Worm (Caenorhabditis elegans) whole organism, L4 larva: Measurements from ENCODE around the gene M116.5.

Experiments used
- D1046.2 ChIP-seq: fragments of 200-800 bp; sonication (Bioruptor generic); IDR thresholded peaks from 2 replicates; pipeline ENCODE4 v1.3.6; 2022; ENCODE audit warnings: missing genetic modification characterization, missing compliant biosample characterization
- F26F4.8 ChIP-seq: fragments of 200-800 bp; sonication (Bioruptor generic); conservative IDR thresholded peaks from 2 replicates; pipeline ENCODE4 v1.3.6; 2022; ENCODE audit warnings: missing genetic modification characterization, missing compliant biosample characterization
- F44E2.7 ChIP-seq: fragments of 200-800 bp; sonication (Bioruptor generic); IDR thresholded peaks from 2 replicates; pipeline ENCODE4 v2.1.2; 2022; ENCODE audit warnings: missing genetic modification characterization, missing compliant biosample characterization
- T20F7.1 ChIP-seq: fragments of 200-800 bp; sonication (Bioruptor generic); optimal IDR thresholded peaks from 2 replicates; lab custom pipeline; 2018; ENCODE audit warnings: mild to moderate bottlenecking, missing genetic modification characterization, missing compliant biosample characterization
- T26A8.4 ChIP-seq: fragments of 200-800 bp; sonication (Bioruptor generic); IDR thresholded peaks from 2 replicates; pipeline ENCODE4 v1.3.6; 2022; ENCODE audit warnings: missing genetic modification characterization, missing compliant biosample characterization
- Y48G9A.11 ChIP-seq: fragments of 200-800 bp; sonication (Bioruptor generic); IDR thresholded peaks from 2 replicates; pipeline ENCODE4 v1.3.6; 2022; ENCODE audit warnings: missing genetic modification reagents, missing genetic modification characterization, missing compliant biosample characterization
- Y75B8A.6 ChIP-seq: fragments of 200-800 bp; sonication (Bioruptor generic); IDR thresholded peaks from 2 replicates; pipeline ENCODE4 v1.3.6; 2022; ENCODE audit warnings: missing genetic modification reagents, missing genetic modification characterization, missing compliant biosample characterization
- aly-2 ChIP-seq: sonication (generic microtip); optimal IDR thresholded peaks from 2 replicates; lab custom pipeline; 2018; ENCODE audit warnings: missing biosample characterization, missing genetic modification characterization
- attf-4 ChIP-seq: sonication (generic microtip); optimal IDR thresholded peaks from 3 replicates; lab custom pipeline; 2017; ENCODE audit warnings: missing biosample characterization, missing genetic modification characterization
- ceh-20 ChIP-seq: fragments of 200-800 bp; sonication (Bioruptor generic); IDR thresholded peaks from 2 replicates; pipeline ENCODE4 v1.3.6; 2022; ENCODE audit warnings: missing genetic modification reagents, missing genetic modification characterization, missing compliant biosample characterization
- ceh-32 ChIP-seq: sonication (generic microtip); optimal IDR thresholded peaks from 2 replicates; lab custom pipeline; 2016; ENCODE audit warnings: mild to moderate bottlenecking, missing genetic modification characterization, missing compliant biosample characterization; ENCODE audit not compliant: poor library complexity
- ceh-62 ChIP-seq: sonication (generic microtip); optimal IDR thresholded peaks from 2 replicates; lab custom pipeline; 2017; ENCODE audit warnings: missing biosample characterization, missing genetic modification characterization
- cey-2 ChIP-seq: sonication (generic microtip); optimal IDR thresholded peaks from 3 replicates; lab custom pipeline; 2017; ENCODE audit warnings: missing genetic modification characterization, mild to moderate bottlenecking, missing compliant biosample characterization, antibody characterized with exemption, borderline replicate concordance; ENCODE audit not compliant: insufficient read depth
- ctbp-1 ChIP-seq: fragments of 200-800 bp; sonication (Bioruptor generic); IDR thresholded peaks from 2 replicates; pipeline ENCODE4 v1.3.6; 2022; ENCODE audit warnings: missing genetic modification reagents, missing genetic modification characterization, missing compliant biosample characterization
- daf-19 ChIP-seq: fragments of 200-800 bp; sonication (Bioruptor generic); conservative IDR thresholded peaks from 2 replicates; pipeline ENCODE4 v1.3.6; 2022; ENCODE audit warnings: missing genetic modification characterization, missing compliant biosample characterization
- daf-8 ChIP-seq: fragments of 200-800 bp; sonication (Bioruptor generic); IDR thresholded peaks from 2 replicates; pipeline ENCODE4 v1.3.6; 2022; ENCODE audit warnings: missing genetic modification characterization, missing compliant biosample characterization
- dmd-8 ChIP-seq: fragments of 200-800 bp; sonication (Bioruptor generic); IDR thresholded peaks from 2 replicates; pipeline ENCODE4 v1.3.6; 2022; ENCODE audit warnings: missing genetic modification characterization, missing compliant biosample characterization
- dpl-1 ChIP-seq: fragments of 150-350 bp; optimal IDR thresholded peaks from 2 replicates; lab custom pipeline; 2014; ENCODE audit warnings: missing biosample characterization, missing genetic modification reagents, missing genetic modification characterization
- duxl-1 ChIP-seq: sonication (generic microtip); optimal IDR thresholded peaks from 2 replicates; lab custom pipeline; 2016; ENCODE audit warnings: mild to moderate bottlenecking, missing genetic modification characterization, moderate library complexity, missing compliant biosample characterization; ENCODE audit not compliant: poor library complexity
- dve-1 ChIP-seq: sonication (generic microtip); optimal IDR thresholded peaks from 2 replicates; lab custom pipeline; 2017; ENCODE audit warnings: antibody characterized with exemption, mild to moderate bottlenecking, missing genetic modification characterization, missing compliant biosample characterization; ENCODE audit not compliant: insufficient read depth
- egl-27 ChIP-seq: sonication (generic microtip); optimal IDR thresholded peaks from 3 replicates; lab custom pipeline; 2017; ENCODE audit warnings: missing biosample characterization, missing genetic modification reagents, missing genetic modification characterization
- fos-1 ChIP-seq: fragments of 150-350 bp; optimal IDR thresholded peaks from 2 replicates; lab custom pipeline; 2014; ENCODE audit warnings: missing biosample characterization, missing genetic modification characterization
- hlh-11 ChIP-seq: fragments of 200-800 bp; sonication (Bioruptor generic); optimal IDR thresholded peaks from 2 replicates; lab custom pipeline; 2018; ENCODE audit warnings: mild to moderate bottlenecking, missing genetic modification characterization, missing compliant biosample characterization
- hlh-30 ChIP-seq: sonication (generic microtip); optimal IDR thresholded peaks from 2 replicates; lab custom pipeline; 2017; ENCODE audit warnings: antibody characterized with exemption, mild to moderate bottlenecking, missing genetic modification characterization, missing compliant biosample characterization; ENCODE audit not compliant: insufficient read depth
- lin-1 ChIP-seq: fragments of 200-800 bp; sonication (Bioruptor generic); IDR thresholded peaks from 2 replicates; pipeline ENCODE4 v1.3.6; 2022; ENCODE audit warnings: missing genetic modification reagents, missing genetic modification characterization, missing compliant biosample characterization
- lin-13 ChIP-seq: fragments of 150-350 bp; optimal IDR thresholded peaks from 2 replicates; lab custom pipeline; 2014; ENCODE audit warnings: missing biosample characterization, missing genetic modification reagents, missing genetic modification characterization
- lin-15B ChIP-seq: fragments of 150-350 bp; sonication (generic microtip); optimal IDR thresholded peaks from 3 replicates; lab custom pipeline; 2014; ENCODE audit warnings: missing biosample characterization, missing genetic modification characterization
- lin-29 ChIP-seq: fragments of 200-800 bp; sonication (Bioruptor generic); IDR thresholded peaks from 2 replicates; pipeline ENCODE4 v1.3.6; 2022; ENCODE audit warnings: missing genetic modification reagents, missing genetic modification characterization, missing compliant biosample characterization
- lin-38 ChIP-seq: fragments of 200-800 bp; sonication (Bioruptor generic); IDR thresholded peaks from 2 replicates; pipeline ENCODE4 v1.3.6; 2022; ENCODE audit warnings: missing genetic modification reagents, missing genetic modification characterization, missing compliant biosample characterization
- lsy-2 ChIP-seq, 2 experiments: fragments of 150-350 bp in 1 of 2; sonication (generic microtip) in 1 of 2; optimal IDR thresholded peaks; 2 replicates each; lab custom pipeline; 2014 to 2017; ENCODE audit warnings: missing biosample characterization in 2 of 2, missing genetic modification characterization in 2 of 2
- mdl-1 ChIP-seq, 2 experiments: fragments of 150-350 bp in 1 of 2; sonication (generic microtip) in 1 of 2; optimal IDR thresholded peaks; 2 replicates each; lab custom pipeline; 2014 to 2017; ENCODE audit warnings: missing biosample characterization in 2 of 2, missing genetic modification characterization in 2 of 2
- mdt-29 ChIP-seq: fragments of 200-800 bp; sonication (Bioruptor generic); IDR thresholded peaks from 2 replicates; pipeline ENCODE4 v1.3.6; 2022; ENCODE audit warnings: missing genetic modification reagents, missing genetic modification characterization, missing compliant biosample characterization
- mep-1 ChIP-seq: fragments of 150-350 bp; sonication (generic microtip); optimal IDR thresholded peaks from 3 replicates; lab custom pipeline; 2014; ENCODE audit warnings: missing biosample characterization, missing genetic modification characterization
- mes-2 ChIP-seq: sonication (generic microtip); optimal IDR thresholded peaks from 2 replicates; lab custom pipeline; 2016; ENCODE audit warnings: missing genotype, mild to moderate bottlenecking, missing genetic modification characterization, missing compliant biosample characterization; ENCODE audit not compliant: poor library complexity, severe bottlenecking
- nhr-10 ChIP-seq: fragments of 150-350 bp; optimal IDR thresholded peaks from 2 replicates; lab custom pipeline; 2014; ENCODE audit warnings: missing biosample characterization, missing genetic modification characterization
- nhr-102 ChIP-seq: sonication (generic microtip); optimal IDR thresholded peaks from 2 replicates; lab custom pipeline; 2016; ENCODE audit warnings: mild to moderate bottlenecking, missing genetic modification characterization, moderate library complexity, missing compliant biosample characterization
- nhr-237 ChIP-seq: sonication (generic microtip); optimal IDR thresholded peaks from 2 replicates; lab custom pipeline; 2017; ENCODE audit warnings: missing biosample characterization, missing genetic modification characterization
- nhr-28 ChIP-seq: fragments of 150-350 bp; optimal IDR thresholded peaks from 2 replicates; lab custom pipeline; 2014; ENCODE audit warnings: missing biosample characterization, missing genetic modification characterization
- nhr-41 ChIP-seq: fragments of 200-800 bp; sonication (Bioruptor generic); IDR thresholded peaks from 2 replicates; pipeline ENCODE4 v1.3.6; 2022; ENCODE audit warnings: missing genetic modification reagents, missing genetic modification characterization, missing compliant biosample characterization
- nhr-42 ChIP-seq: fragments of 200-800 bp; sonication (Bioruptor generic); IDR thresholded peaks from 2 replicates; pipeline ENCODE4 v1.3.6; 2022; ENCODE audit warnings: missing genetic modification characterization, missing compliant biosample characterization
- nhr-48 ChIP-seq: sonication (generic microtip); optimal IDR thresholded peaks from 2 replicates; lab custom pipeline; 2016; ENCODE audit warnings: mild to moderate bottlenecking, missing genetic modification characterization, missing compliant biosample characterization
- nhr-76 ChIP-seq: fragments of 150-350 bp; optimal IDR thresholded peaks from 2 replicates; lab custom pipeline; 2014; ENCODE audit warnings: missing biosample characterization, missing genetic modification characterization
- pha-4 ChIP-seq, 2 experiments: fragments of 150-350 bp in 1 of 2; fragments of 200-800 bp in 1 of 2; sonication (Bioruptor generic) in 1 of 2; IDR thresholded peaks in 1 of 2; optimal IDR thresholded peaks in 1 of 2; 2 replicates each; pipeline versions ENCODE4 v1.3.6 to Lab custom; 2014 to 2022; ENCODE audit warnings: missing genetic modification characterization in 2 of 2, missing genetic modification reagents in 2 of 2, missing biosample characterization in 1 of 2, missing compliant biosample characterization in 1 of 2
- php-3 ChIP-seq: fragments of 200-800 bp; sonication (Bioruptor generic); IDR thresholded peaks from 2 replicates; pipeline ENCODE4 v1.3.6; 2022; ENCODE audit warnings: missing genetic modification reagents, missing genetic modification characterization, missing compliant biosample characterization
- pqm-1 ChIP-seq: sonication (generic microtip); optimal IDR thresholded peaks from 2 replicates; lab custom pipeline; 2017; ENCODE audit warnings: missing biosample characterization, missing genetic modification characterization
- sdz-12 ChIP-seq: fragments of 200-800 bp; sonication (Bioruptor generic); optimal IDR thresholded peaks from 2 replicates; lab custom pipeline; 2018; ENCODE audit warnings: mild to moderate bottlenecking, missing genetic modification characterization, missing compliant biosample characterization
- skn-1 ChIP-seq: fragments of 150-350 bp; optimal IDR thresholded peaks from 2 replicates; lab custom pipeline; 2014; ENCODE audit warnings: missing biosample characterization, missing genetic modification characterization
- spr-3 ChIP-seq: fragments of 200-800 bp; sonication (Bioruptor generic); optimal IDR thresholded peaks from 2 replicates; lab custom pipeline; 2018; ENCODE audit warnings: mild to moderate bottlenecking, missing genetic modification characterization, missing compliant biosample characterization
- tra-1 ChIP-seq: fragments of 200-800 bp; sonication (Bioruptor generic); IDR thresholded peaks from 2 replicates; pipeline ENCODE4 v1.3.6; 2022; ENCODE audit warnings: missing genetic modification reagents, missing genetic modification characterization, missing compliant biosample characterization
- ztf-11 ChIP-seq: fragments of 150-350 bp; optimal IDR thresholded peaks from 2 replicates; lab custom pipeline; 2014; ENCODE audit warnings: missing biosample characterization, missing genetic modification characterization
- ztf-7 ChIP-seq: fragments of 150-350 bp; optimal IDR thresholded peaks from 2 replicates; lab custom pipeline; 2014; ENCODE audit warnings: missing biosample characterization, missing genetic modification characterization

The M116.5 gene

ce11 chrIV:8379278-8379677 lies 41.6 kb downstream of the M116.5 start, which contains the start of gene nap-1 (continued):
- TF ChIP-seq nhr-28 (tag; lab: Kevin White, UChicago) (peak; percentile 66), skn-1 (no peak), lin-29 (no peak), nhr-42 (GFP tag; lab: Robert Waterston, UW) (no peak), dmd-8 (GFP tag; lab: Robert Waterston, UW) (no peak), ceh-62 (no peak), mdl-1 (tag; optimal IDR thresholded peaks at IDR 0.05; lab: Kevin White, UChicago) (peak in 1 of 2 experiments; percentile 12), php-3 (GFP tag; lab: Robert Waterston, UW) (no peak), spr-3 (GFP tag; lab: Kevin White, UChicago) (no peak), mdt-29 (GFP tag; lab: Robert Waterston, UW) (no peak), Y48G9A.11 (GFP tag; lab: Robert Waterston, UW) (no peak), nhr-76 (tag; lab: Kevin White, UChicago) (no peak), nhr-237 (tag; lab: Kevin White, UChicago) (no peak), F26F4.8 (no peak), dve-1 (peak; percentile 84), pqm-1 (tag; lab: Kevin White, UChicago) (peak; percentile 20), fos-1 (tag; lab: Kevin White, UChicago) (no peak), lsy-2 (tag; optimal IDR thresholded peaks at IDR 0.05; lab: Kevin White, UChicago) (peak; percentile 46 to 92), lin-13 (GFP tag; lab: Kevin White, UChicago) (peak; percentile 84), attf-4 (tag; lab: Kevin White, UChicago) (no peak), dpl-1 (GFP tag; lab: Kevin White, UChicago) (peak; percentile 67), D1046.2 (GFP tag; lab: Robert Waterston, UW) (no peak), ctbp-1 (GFP tag; lab: Robert Waterston, UW) (no peak), ceh-32 (no peak), cey-2 (tag; lab: Kevin White, UChicago) (no peak), T26A8.4 (GFP tag; lab: Robert Waterston, UW) (peak; percentile 23; the same call in 1 of the 2 replicates), daf-8 (GFP tag; lab: Robert Waterston, UW) (no peak), duxl-1 (tag; lab: Kevin White, UChicago) (no peak), tra-1 (GFP tag; lab: Robert Waterston, UW) (no peak), pha-4 (GFP tag; IDR thresholded peaks at IDR 0.05; lab: Robert Waterston, UW) (no peak), pha-4 (tag; optimal IDR thresholded peaks at IDR 0.05; lab: Kevin White, UChicago) (peak; percentile 95), lin-38 (GFP tag; lab: Robert Waterston, UW) (peak; percentile 58), ztf-7 (tag; lab: Kevin White, UChicago) (peak; percentile 8), Y75B8A.6 (GFP tag; lab: Robert Waterston, UW) (no peak), lin-1 (GFP tag; lab: Robert Waterston, UW) (no peak), nhr-10 (tag; lab: Kevin White, UChicago) (no peak), ceh-20 (GFP tag; lab: Robert Waterston, UW) (no peak), nhr-41 (GFP tag; lab: Robert Waterston, UW) (no peak), mep-1 (tag; lab: Kevin White, UChicago) (peak; percentile 87), lin-15B (tag; lab: Kevin White, UChicago) (no peak), mes-2 (no peak), nhr-102 (no peak), egl-27 (tag; lab: Kevin White, UChicago) (no peak), daf-19 (GFP tag; lab: Robert Waterston, UW) (no peak), hlh-30 (tag; lab: Kevin White, UChicago) (peak; percentile 78), F44E2.7 (GFP tag; lab: Robert Waterston, UW) (no peak), nhr-48 (no peak), sdz-12 (GFP tag; lab: Kevin White, UChicago) (no peak), aly-2 (no peak), T20F7.1 (GFP tag; lab: Kevin White, UChicago) (peak; percentile 73), hlh-11 (tag; lab: Kevin White, UChicago) (peak; percentile 59), ztf-11 (no peak)
